Fruit fly (Drosophila melanogaster) whole organism, wandering third instar larva: ENCODE data around the gene gish.

ENCODE experiments used
- GATAd ChIP-seq: sonication (Bioruptor generic); optimal IDR thresholded peaks from 2 replicates; lab custom pipeline; 2016; ENCODE audit warnings: missing biosample characterization, missing genetic modification characterization
- Hr83 ChIP-seq: fragments of 200-300 bp; sonication (Bioruptor generic); optimal IDR thresholded peaks from 2 replicates; lab custom pipeline; 2016; ENCODE audit warnings: missing biosample characterization, mild to moderate bottlenecking, missing genetic modification characterization, moderate library complexity; ENCODE audit not compliant: poor library complexity, severe bottlenecking
- Mio ChIP-seq: sonication (Bioruptor generic); optimal IDR thresholded peaks from 2 replicates; lab custom pipeline; 2016; ENCODE audit warnings: missing biosample characterization, missing genetic modification characterization
- dl ChIP-seq, 2 experiments: fragments of 175-275, 200-275 bp in 1 of 2; fragments of 200-275 bp in 1 of 2; sonication (Bioruptor generic); optimal IDR thresholded peaks; lab custom pipeline; 2018; ENCODE audit warnings: mild to moderate bottlenecking in 2 of 2, missing biosample characterization in 2 of 2, missing genetic modification characterization in 2 of 2, moderate library complexity in 2 of 2; ENCODE audit not compliant: partially characterized antibody in 2 of 2, insufficient read depth in 1 of 2
- fru ChIP-seq: fragments of 200-800 bp; sonication (Bioruptor generic); optimal IDR thresholded peaks from 3 replicates; lab custom pipeline; 2016; ENCODE audit warnings: missing biosample characterization, mild to moderate bottlenecking, missing genetic modification characterization
- jim ChIP-seq: fragments of 175-275, 200-325 bp; sonication (Bioruptor generic); optimal IDR thresholded peaks from 2 replicates; lab custom pipeline; 2016; ENCODE audit warnings: missing biosample characterization, mild to moderate bottlenecking, missing genetic modification characterization
- pan ChIP-seq: fragments of >200 bp; optimal IDR thresholded peaks from 2 replicates; lab custom pipeline; 2017
- tai ChIP-seq: sonication (Bioruptor generic); optimal IDR thresholded peaks from 2 replicates; lab custom pipeline; 2016; ENCODE audit warnings: missing biosample characterization, missing genetic modification characterization
- usp ChIP-seq: fragments of >200 bp; optimal IDR thresholded peaks from 2 replicates; lab custom pipeline; 2017; ENCODE audit warnings: missing biosample characterization, missing genetic modification characterization

DNA sequence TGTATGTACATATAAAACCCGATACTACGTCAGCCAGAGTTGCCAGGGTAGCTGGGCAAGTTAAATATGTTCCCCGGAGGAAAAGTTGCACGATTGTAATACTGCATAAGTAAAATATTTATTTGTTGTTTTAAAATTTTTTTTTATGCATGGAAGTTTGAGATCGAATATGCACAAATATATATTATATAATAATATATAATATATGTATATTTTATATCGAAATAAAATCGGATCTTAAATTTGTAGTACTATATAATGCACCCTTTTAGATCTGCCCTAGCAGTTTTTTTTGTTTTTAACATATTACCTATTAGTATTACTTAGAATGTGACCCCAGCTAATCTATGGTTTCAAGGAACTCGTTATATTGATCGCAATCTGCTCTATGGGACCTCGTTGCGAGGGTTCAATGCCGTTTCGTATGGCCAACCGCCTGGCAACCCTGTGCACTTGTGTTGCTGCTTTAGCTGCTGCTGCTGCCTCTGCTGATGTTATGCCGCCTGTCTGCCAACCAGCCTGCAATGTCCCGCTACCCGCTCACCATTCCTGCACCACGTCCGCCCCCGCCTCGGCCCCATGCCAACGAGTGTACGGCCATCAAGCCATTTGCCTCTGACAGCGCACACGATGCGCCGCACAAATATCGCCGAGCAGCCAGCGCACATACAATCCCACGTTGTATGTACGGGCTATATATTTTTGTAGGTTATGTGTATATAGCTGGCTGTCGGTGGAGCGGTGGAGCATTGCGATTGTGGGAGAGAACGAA is 36.1 kb upstream of the gish start:
- TF ChIP-seq tai (GFP tag; lab: Kevin White, UChicago) (no peak), Hr83 (peak; percentile 97), fru (GFP tag; lab: Kevin White, UChicago) (peak; percentile 45), jim (GFP tag; lab: Kevin White, UChicago) (peak; percentile 83), GATAd (GFP tag; lab: Kevin White, UChicago) (no peak), usp (GFP tag; lab: Kevin White, UChicago) (no peak), dl (GFP tag; optimal IDR thresholded peaks at IDR 0.05; lab: Kevin White, UChicago; ENCODE audit: insufficient read depth in 1 of 2, partially characterized antibody in 2 of 2) (peak; percentile 56 to 64), pan (lab: Kevin White, UChicago) (no peak), Mio (peak; percentile 37)
